Worm (Caenorhabditis elegans) whole organism, young adult: ENCODE measurements around the gene olrn-1.
A peak's percentile ranks its signal among the peaks of the same experiment; 100 is the strongest.

Experiments used
- F23B12.7 ChIP-seq: sonication (generic microtip); optimal IDR thresholded peaks from 2 replicates; lab custom pipeline; 2017; ENCODE audit warnings: missing genetic modification characterization, mild to moderate bottlenecking, missing compliant biosample characterization, antibody characterized with exemption, moderate library complexity; ENCODE audit not compliant: insufficient read depth
- F49E8.2 ChIP-seq: sonication (generic microtip); optimal IDR thresholded peaks from 3 replicates; lab custom pipeline; 2017; ENCODE audit warnings: missing genetic modification characterization, mild to moderate bottlenecking, missing compliant biosample characterization, antibody characterized with exemption, moderate library complexity; ENCODE audit not compliant: insufficient read depth
- K11D2.4 ChIP-seq: fragments of 200-800 bp; sonication (Bioruptor generic); IDR thresholded peaks from 2 replicates; pipeline ENCODE4 v1.3.6; 2022; ENCODE audit warnings: missing genetic modification reagents, missing genetic modification characterization, missing compliant biosample characterization
- T26A5.8 ChIP-seq: sonication (generic microtip); optimal IDR thresholded peaks from 2 replicates; lab custom pipeline; 2016; ENCODE audit warnings: missing genetic modification characterization, missing compliant biosample characterization
- atf-7 ChIP-seq: sonication (generic microtip); optimal IDR thresholded peaks from 2 replicates; lab custom pipeline; 2017; ENCODE audit warnings: mild to moderate bottlenecking, missing genetic modification characterization, missing compliant biosample characterization
- athp-1 ChIP-seq: sonication (generic microtip); optimal IDR thresholded peaks from 2 replicates; lab custom pipeline; 2017; ENCODE audit warnings: mild to moderate bottlenecking, missing genetic modification characterization, missing compliant biosample characterization
- cebp-1 ChIP-seq, 2 experiments: fragments of 200-800 bp in 1 of 2; sonication (Bioruptor generic) in 1 of 2; sonication (generic microtip) in 1 of 2; IDR thresholded peaks in 1 of 2; optimal IDR thresholded peaks in 1 of 2; 2 replicates each; pipeline versions ENCODE4 v1.3.6 to Lab custom; 2017 to 2022; ENCODE audit warnings: missing compliant biosample characterization in 2 of 2, missing genetic modification characterization in 2 of 2, mild to moderate bottlenecking in 1 of 2, missing genetic modification reagents in 1 of 2, moderate library complexity in 1 of 2
- ceh-58 ChIP-seq: fragments of 200-800 bp; sonication (Bioruptor generic); IDR thresholded peaks from 2 replicates; pipeline ENCODE4 v1.3.6; 2022; ENCODE audit warnings: missing genetic modification characterization, missing compliant biosample characterization
- dox-1 ChIP-seq: fragments of 200-800 bp; sonication (Bioruptor generic); IDR thresholded peaks from 2 replicates; pipeline ENCODE4 v1.3.6; 2022; ENCODE audit warnings: missing genetic modification reagents, missing genetic modification characterization, missing compliant biosample characterization
- egl-44 ChIP-seq: fragments of 200-800 bp; sonication (Bioruptor generic); IDR thresholded peaks from 2 replicates; pipeline ENCODE4 v1.3.6; 2022; ENCODE audit warnings: missing genetic modification reagents, missing genetic modification characterization, missing compliant biosample characterization
- ekl-4 ChIP-seq: fragments of 200-800 bp; sonication (Bioruptor generic); IDR thresholded peaks from 2 replicates; pipeline ENCODE4 v1.3.6; 2022; ENCODE audit warnings: missing genetic modification reagents, missing genetic modification characterization, missing compliant biosample characterization
- him-1 ChIP-seq: sonication (generic microtip); optimal IDR thresholded peaks from 2 replicates; lab custom pipeline; 2016; ENCODE audit warnings: missing genotype, missing genetic modification reagents, missing genetic modification characterization, missing compliant biosample characterization
- hmg-1.2 ChIP-seq: fragments of 200-800 bp; sonication (Bioruptor generic); IDR thresholded peaks from 2 replicates; pipeline ENCODE4 v1.3.6; 2022; ENCODE audit warnings: missing genetic modification reagents, missing genetic modification characterization, missing compliant biosample characterization
- hsf-1 ChIP-seq: fragments of 200-800 bp; sonication (Bioruptor generic); IDR thresholded peaks from 2 replicates; pipeline ENCODE4 v1.3.6; 2022; ENCODE audit warnings: missing genetic modification reagents, missing genetic modification characterization, missing compliant biosample characterization
- lsy-27 ChIP-seq: sonication (generic microtip); optimal IDR thresholded peaks from 2 replicates; lab custom pipeline; 2017; ENCODE audit warnings: missing genetic modification characterization, mild to moderate bottlenecking, missing compliant biosample characterization, antibody characterized with exemption, missing genotype, borderline replicate concordance; ENCODE audit not compliant: insufficient read depth
- mxl-1 ChIP-seq: sonication (generic microtip); optimal IDR thresholded peaks from 2 replicates; lab custom pipeline; 2016; ENCODE audit warnings: missing genetic modification characterization, missing compliant biosample characterization
- nhr-80 ChIP-seq: sonication (generic microtip); optimal IDR thresholded peaks from 2 replicates; lab custom pipeline; 2016; ENCODE audit warnings: missing genetic modification characterization, missing compliant biosample characterization
- rcor-1 ChIP-seq: fragments of 200-800 bp; sonication (Bioruptor generic); IDR thresholded peaks from 2 replicates; pipeline ENCODE4 v1.3.6; 2022; ENCODE audit warnings: missing genetic modification reagents, missing genetic modification characterization, missing compliant biosample characterization
- sdz-38 ChIP-seq: sonication (generic microtip); optimal IDR thresholded peaks from 2 replicates; lab custom pipeline; 2016; ENCODE audit warnings: missing genotype, missing genetic modification characterization, missing compliant biosample characterization
- snpc-1.1 ChIP-seq: sonication (generic microtip); optimal IDR thresholded peaks from 2 replicates; lab custom pipeline; 2017; ENCODE audit warnings: missing genetic modification characterization, mild to moderate bottlenecking, missing compliant biosample characterization, antibody characterized with exemption, moderate library complexity, missing genotype, missing genetic modification reagents; ENCODE audit not compliant: insufficient read depth
- snpc-1.3 ChIP-seq: sonication (generic microtip); optimal IDR thresholded peaks from 2 replicates; lab custom pipeline; 2017; ENCODE audit warnings: missing genetic modification characterization, mild to moderate bottlenecking, missing compliant biosample characterization, antibody characterized with exemption, moderate library complexity, missing genotype, missing genetic modification reagents; ENCODE audit not compliant: insufficient read depth
- snpc-4 ChIP-seq, 5 experiments: fragments of 150-350 bp in 1 of 5; sonication (generic microtip) in 4 of 5; optimal IDR thresholded peaks; 2 replicates each; lab custom pipeline; 2014 to 2018; ENCODE audit warnings: missing genetic modification characterization in 5 of 5, missing biosample characterization in 3 of 5, antibody characterized with exemption in 2 of 5, mild to moderate bottlenecking in 2 of 5, missing compliant biosample characterization in 2 of 5, missing genotype in 2 of 5, moderate library complexity in 2 of 5, missing genetic modification reagents in 1 of 5
- tbp1 ChIP-seq: fragments of 200-800 bp; sonication (Bioruptor generic); optimal IDR thresholded peaks from 2 replicates; lab custom pipeline; 2018; ENCODE audit warnings: mild to moderate bottlenecking, missing genetic modification characterization, missing compliant biosample characterization
- unc-130 ChIP-seq: sonication (generic microtip); optimal IDR thresholded peaks from 2 replicates; lab custom pipeline; 2016; ENCODE audit warnings: missing genetic modification reagents, missing genetic modification characterization, missing compliant biosample characterization
- xnd-1 ChIP-seq: sonication (generic microtip); optimal IDR thresholded peaks from 2 replicates; lab custom pipeline; 2016; ENCODE audit warnings: missing genotype, missing genetic modification reagents, missing genetic modification characterization, missing compliant biosample characterization

Gene olrn-1

ce11 chrX:15544671-15545070 lies 7.2 kb downstream of the olrn-1 start:
- TF ChIP-seq xnd-1 (tag; lab: Kevin White, UChicago), result no peak
- no peak for TF ChIP-seq cebp-1 (GFP tag; IDR thresholded peaks at IDR 0.05; lab: Robert Waterston, UW)
- TF ChIP-seq cebp-1 (tag; optimal IDR thresholded peaks at IDR 0.05; lab: Kevin White, UChicago), result peak; percentile 28
- TF ChIP-seq atf-7 (tag; lab: Kevin White, UChicago), result peak; percentile 43
- TF ChIP-seq nhr-80, result peak; percentile 82
- TF ChIP-seq dox-1 (GFP tag; lab: Robert Waterston, UW), result 0 out of 2 replicates have a peak, but pooled peaks have one; percentile 5

DNA sequence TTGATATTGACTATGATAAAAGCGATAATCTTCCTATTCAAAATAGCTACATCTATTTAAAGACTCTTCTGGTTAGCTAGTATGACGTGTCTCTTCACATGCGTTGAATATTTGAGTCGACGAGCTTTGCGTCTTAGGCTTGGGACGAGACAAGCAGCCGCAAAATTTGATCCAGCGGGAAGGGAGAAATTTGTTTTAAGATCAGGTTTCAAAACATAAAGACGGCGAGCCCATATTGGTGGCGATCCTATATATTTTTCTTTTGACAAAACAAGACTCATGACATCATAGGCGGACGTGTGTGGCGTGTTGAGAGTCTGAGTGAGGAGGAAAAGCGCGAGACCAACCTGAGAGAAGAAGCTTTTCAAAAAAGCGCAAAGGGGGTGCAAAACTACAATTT lies 8.0 kb downstream of the olrn-1 start:
- TF ChIP-seq F23B12.7 (no peak), egl-44 (GFP tag; lab: Robert Waterston, UW) (no peak), F49E8.2 (tag; lab: Kevin White, UChicago) (no peak), K11D2.4 (GFP tag; lab: Robert Waterston, UW) (0 out of 2 replicates have a peak, but pooled peaks have one; percentile 20)

ce11 chrX:15546943-15547342 lies 9.5 kb downstream of the olrn-1 start:
- TF ChIP-seq nhr-80, result peak; percentile 17
- TF ChIP-seq snpc-1.3, result no peak
- TF ChIP-seq, all 124 proteins: peak for 1

DNA sequence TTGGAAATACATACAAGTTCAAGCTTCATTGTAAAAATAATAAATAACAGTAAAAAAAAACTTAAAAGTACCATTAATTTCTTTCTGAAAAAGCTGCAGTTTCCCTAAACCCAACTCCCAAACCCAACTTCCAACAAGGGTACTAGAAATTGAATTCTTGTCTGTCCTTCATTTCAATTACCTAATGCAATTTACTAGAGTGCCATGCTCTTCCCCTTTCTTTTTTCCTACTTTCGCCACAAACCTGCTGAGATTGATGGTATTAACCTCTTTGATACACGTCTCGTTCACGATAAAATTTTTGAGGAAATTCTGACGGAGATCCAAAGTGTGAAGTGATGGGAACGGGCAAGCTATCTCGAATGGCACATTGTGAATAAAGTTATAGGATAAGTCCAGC lies 10.4 kb downstream of the olrn-1 start:
- TF ChIP-seq F23B12.7 (no peak), ceh-58 (GFP tag; lab: Robert Waterston, UW) (no peak), hmg-1.2 (GFP tag; lab: Robert Waterston, UW) (no peak), mxl-1 (no peak), K11D2.4 (GFP tag; lab: Robert Waterston, UW) (no peak), snpc-1.1 (tag; lab: Kevin White, UChicago) (no peak), rcor-1 (no peak), him-1 (no peak), hsf-1 (no peak), dox-1 (GFP tag; lab: Robert Waterston, UW) (no peak)
- TF ChIP-seq, all 124 proteins: peak for 0

- TF ChIP-seq sdz-38 (no peak), T26A5.8 (no peak), unc-130 (GFP tag; lab: Kevin White, UChicago) (no peak), ekl-4 (GFP tag; lab: Robert Waterston, UW) (no peak)
These were observed 13.3 kb downstream of the olrn-1 start for ce11 chrX:15550769-15551168.

- TF ChIP-seq hmg-1.2 (GFP tag; lab: Robert Waterston, UW) (0 out of 2 replicates have a peak, but pooled peaks have one; percentile 4), lsy-27 (tag; lab: Kevin White, UChicago) (no peak), snpc-4 (GFP tag; optimal IDR thresholded peaks at IDR 0.05; lab: Kevin White, UChicago) (peak; percentile 24), snpc-4 (tag; optimal IDR thresholded peaks at IDR 0.05; lab: Kevin White, UChicago) (peak in 3 of 4 experiments; percentile 26 to 89 (median 83))
These were observed 14.7 kb downstream of the olrn-1 start for ce11 chrX:15552024-15552769.

DNA sequence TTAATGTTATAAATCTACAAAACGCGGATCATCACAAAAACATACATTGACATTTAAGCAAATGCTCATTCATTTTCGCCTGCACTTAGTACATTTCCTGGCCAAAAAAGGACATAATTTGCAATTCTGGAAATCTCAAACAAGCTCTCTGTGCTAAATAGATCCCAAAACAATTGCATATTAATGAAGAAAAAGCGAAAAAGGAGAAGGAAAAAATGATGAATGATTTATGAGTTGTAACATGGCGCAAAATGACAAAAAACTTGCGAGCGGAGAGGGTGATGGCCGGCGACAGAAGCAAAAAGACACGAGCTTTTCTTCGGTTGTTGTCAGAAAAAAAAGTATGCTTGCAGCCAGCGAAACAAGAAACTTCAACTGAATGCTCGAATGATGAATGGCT lies 17.4 kb downstream of the olrn-1 start:
- TF ChIP-seq tbp1 (GFP tag; lab: Kevin White, UChicago) (no peak), atf-7 (tag; lab: Kevin White, UChicago) (no peak), athp-1 (no peak)
